Worm (Caenorhabditis elegans): Measurements from ENCODE around the gene cdc-37.

DNA sequence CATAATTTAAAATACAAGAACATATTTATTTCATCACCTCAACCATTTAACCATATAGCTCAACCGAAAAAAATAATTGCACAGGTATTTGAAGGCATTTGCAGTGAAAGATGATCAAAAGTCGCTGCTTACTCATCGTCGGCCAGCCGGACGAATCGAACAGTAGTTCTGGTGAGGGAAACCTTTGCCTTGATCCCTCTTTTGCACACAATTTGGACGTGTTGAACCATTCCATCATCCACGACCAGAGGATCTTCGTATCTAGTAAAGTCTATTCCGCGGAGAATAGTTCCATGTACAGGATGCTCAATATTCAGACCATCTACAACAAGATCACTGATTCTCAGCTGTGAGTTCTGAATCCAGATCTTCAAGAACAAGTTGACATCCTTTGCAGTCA, 1.6 kb upstream of the cdc-37 start:
- no peak for TF ChIP-seq dao-5 (tag; optimal IDR thresholded peaks at IDR 0.05)
- TF ChIP-seq him-1 (tag; optimal IDR thresholded peaks at IDR 0.05) = no peak
